Comparison of ENCODE assay signal across 2 worm cellular contexts in the genomic region with DNA sequence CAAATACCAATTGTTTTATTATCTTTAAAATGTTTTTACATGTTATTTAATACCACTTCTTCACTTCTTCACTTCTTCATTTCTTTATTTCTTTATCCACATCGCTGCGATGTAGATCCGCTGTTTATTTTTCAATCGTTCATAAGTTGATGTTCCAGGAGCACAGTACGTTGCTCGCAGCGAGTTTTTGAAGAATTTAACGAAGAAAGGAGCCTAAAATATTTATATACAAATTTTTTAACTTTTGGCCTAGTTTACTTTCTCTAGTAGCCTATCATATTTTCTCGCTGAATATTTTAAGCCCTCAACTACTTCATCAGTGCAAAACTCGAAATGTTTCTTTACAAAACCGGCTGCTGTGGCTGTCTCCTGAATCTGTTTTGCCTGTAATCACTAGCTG.
TF ChIP-seq lines count a peak whose summit lies in the region.

No protein-coding gene starts in this region.

TF ChIP-seq in whole organism, L4 larva, 104 proteins besides CTCF, POLR2A, EP300 and RAD21:
- TF ChIP-seq aha-1 (tag; lab: Kevin White, UChicago) (peak; percentile 75), egl-27 (tag; optimal IDR thresholded peaks at IDR 0.05; lab: Kevin White, UChicago) (no peak), ZK546.5 (tag; optimal IDR thresholded peaks at IDR 0.05; lab: Kevin White, UChicago) (no peak), lin-38 (GFP tag; IDR thresholded peaks at IDR 0.05; lab: Robert Waterston, UW) (peak; percentile 55), Y75B8A.6 (GFP tag; IDR thresholded peaks at IDR 0.05; lab: Robert Waterston, UW) (no peak)

TF ChIP-seq in whole organism, young adult, 124 proteins besides CTCF, POLR2A, EP300 and RAD21:
- TF ChIP-seq snpc-3.4 (tag; optimal IDR thresholded peaks at IDR 0.05; lab: Kevin White, UChicago) (peak; percentile 3), nfya-2 (GFP tag; IDR thresholded peaks at IDR 0.05; lab: Robert Waterston, UW) (no peak), snpc-4 (GFP tag; optimal IDR thresholded peaks at IDR 0.05; lab: Kevin White, UChicago) (no peak), snpc-4 (tag; optimal IDR thresholded peaks at IDR 0.05; lab: Kevin White, UChicago) (peak in 1 of 4 experiments; percentile 10), repo-1 (tag; optimal IDR thresholded peaks at IDR 0.05; lab: Kevin White, UChicago) (peak; percentile 41), athp-1 (tag; optimal IDR thresholded peaks at IDR 0.05; lab: Kevin White, UChicago) (peak; percentile 25), F10E7.11 (tag; optimal IDR thresholded peaks at IDR 0.05; lab: Kevin White, UChicago) (peak; percentile 52), madf-6 (GFP tag; IDR thresholded peaks at IDR 0.05; lab: Robert Waterston, UW) (peak; percentile 46; the same call in 1 of the 2 replicates), madf-10 (tag; optimal IDR thresholded peaks at IDR 0.05; lab: Kevin White, UChicago) (no peak), aptf-3 (GFP tag; IDR thresholded peaks at IDR 0.05; lab: Robert Waterston, UW) (0 out of 2 replicates have a peak, but pooled peaks have one; percentile 22)
